Fruit fly (Drosophila melanogaster) S2 (cell line): ENCODE results near the gene CG10011.

Experiments
- CG8478 ChIP-seq: fragments of >200 bp; optimal IDR thresholded peaks from 2 replicates; lab custom pipeline; 2018
- CTCF ChIP-seq, 2 experiments: fragments of >200 bp; optimal IDR thresholded peaks; 2 replicates each; lab custom pipeline; 2018

- TF ChIP-seq CG8478 (lab: Kevin White, UChicago) (no peak), CTCF (optimal IDR thresholded peaks at IDR 0.05; lab: Kevin White, UChicago) (no peak)
These were observed 47.0 kb upstream of the CG10011 start for dm6 chr3R:28681834-28682464.
